Fruit fly (Drosophila melanogaster) whole organism, embryonic: ENCODE results near the gene galectin.

Experiments used
- ATbp ChIP-seq: fragments of 200-800 bp; sonication (Bioruptor generic); optimal IDR thresholded peaks from 2 replicates; lab custom pipeline; 2017; ENCODE audit warnings: missing biosample characterization, mild to moderate bottlenecking, missing genetic modification characterization, missing genetic modification reagents
- Aef1 ChIP-seq: fragments of 200-800 bp; sonication (Bioruptor generic); IDR thresholded peaks from 3 replicates; pipeline ENCODE4 v1.3.6; 2022; ENCODE audit warnings: missing biosample characterization, missing genetic modification characterization
- Atf3 ChIP-seq: fragments of 200-800 bp; sonication (Bioruptor generic); optimal IDR thresholded peaks from 3 replicates; lab custom pipeline; 2016; ENCODE audit warnings: missing biosample characterization, missing genetic modification characterization
- CG10462 ChIP-seq: fragments of 200-800 bp; sonication (Bioruptor generic); optimal IDR thresholded peaks from 2 replicates; lab custom pipeline; 2016; ENCODE audit warnings: missing biosample characterization, missing genetic modification characterization
- CG10654 ChIP-seq: fragments of 200-800 bp; sonication (Bioruptor generic); optimal IDR thresholded peaks from 2 replicates; lab custom pipeline; 2016; ENCODE audit warnings: missing biosample characterization, missing genetic modification characterization
- CG12236 ChIP-seq: fragments of 200-800 bp; sonication (Bioruptor generic); optimal IDR thresholded peaks from 2 replicates; lab custom pipeline; 2016; ENCODE audit warnings: missing biosample characterization, missing genetic modification characterization
- CG13123 ChIP-seq: fragments of 200-800 bp; sonication (Bioruptor generic); optimal IDR thresholded peaks from 2 replicates; lab custom pipeline; 2016; ENCODE audit warnings: missing biosample characterization, missing genetic modification characterization
- CG13287 ChIP-seq: fragments of 200-800 bp; sonication (Bioruptor generic); IDR thresholded peaks from 2 replicates; pipeline ENCODE4 v1.3.6; 2022; ENCODE audit warnings: missing biosample characterization, missing genetic modification characterization; ENCODE audit not compliant: partially characterized antibody
- CG13894 ChIP-seq: fragments of 200-800 bp; sonication (Bioruptor generic); optimal IDR thresholded peaks from 3 replicates; lab custom pipeline; 2018; ENCODE audit warnings: missing biosample characterization, mild to moderate bottlenecking, missing genetic modification characterization, moderate library complexity
- CG14860 ChIP-seq: fragments of 200-800 bp; sonication (Bioruptor generic); IDR thresholded peaks from 3 replicates; pipeline ENCODE4 v1.3.6; 2022; ENCODE audit warnings: missing biosample characterization, missing genetic modification characterization; ENCODE audit not compliant: partially characterized antibody
- CG15696 ChIP-seq: fragments of 200-800 bp; sonication (Bioruptor generic); optimal IDR thresholded peaks from 2 replicates; lab custom pipeline; 2019; ENCODE audit warnings: missing biosample characterization, mild to moderate bottlenecking, missing genetic modification characterization, moderate library complexity
- CG17802 ChIP-seq: fragments of 200-800 bp; sonication (Bioruptor generic); optimal IDR thresholded peaks from 2 replicates; lab custom pipeline; 2018; ENCODE audit warnings: missing biosample characterization, mild to moderate bottlenecking, missing genetic modification characterization, moderate library complexity
- CG1792 ChIP-seq: fragments of 200-800 bp; sonication (Bioruptor generic); optimal IDR thresholded peaks from 2 replicates; lab custom pipeline; 2016; ENCODE audit warnings: missing biosample characterization, missing genetic modification characterization
- CG30020 ChIP-seq: fragments of 200-800 bp; optimal IDR thresholded peaks from 2 replicates; lab custom pipeline; 2019; ENCODE audit warnings: missing biosample characterization, mild to moderate bottlenecking, missing genetic modification characterization, moderate library complexity
- CG3281 ChIP-seq: fragments of 200-800 bp; sonication (Bioruptor generic); optimal IDR thresholded peaks from 3 replicates; lab custom pipeline; 2017; ENCODE audit warnings: missing biosample characterization, mild to moderate bottlenecking, missing genetic modification characterization
- CG43689 ChIP-seq: fragments of 200-800 bp; sonication (Bioruptor generic); IDR thresholded peaks from 2 replicates; pipeline ENCODE4 v1.3.6; 2022; ENCODE audit warnings: missing biosample characterization, missing genetic modification characterization
- CG4707 ChIP-seq: fragments of 200-800 bp; sonication (Bioruptor generic); optimal IDR thresholded peaks from 2 replicates; lab custom pipeline; 2018; ENCODE audit warnings: missing biosample characterization, mild to moderate bottlenecking, missing genetic modification characterization, moderate library complexity
- CG6791 ChIP-seq: fragments of 200-800 bp; sonication (Bioruptor generic); IDR thresholded peaks from 3 replicates; pipeline ENCODE4 v1.3.6; 2022; ENCODE audit warnings: missing biosample characterization, missing genetic modification characterization; ENCODE audit not compliant: partially characterized antibody
- CG7963 ChIP-seq: fragments of 200-800 bp; sonication (Bioruptor generic); IDR thresholded peaks from 3 replicates; pipeline ENCODE4 v1.3.6; 2022; ENCODE audit warnings: missing biosample characterization, missing genetic modification characterization; ENCODE audit not compliant: partially characterized antibody
- CG9437 ChIP-seq: fragments of 200-800 bp; sonication (Bioruptor generic); optimal IDR thresholded peaks from 2 replicates; lab custom pipeline; 2018; ENCODE audit warnings: missing biosample characterization, mild to moderate bottlenecking, missing genetic modification characterization
- CTCF ChIP-seq: fragments of 200-800 bp; sonication (Bioruptor generic); optimal IDR thresholded peaks from 2 replicates; lab custom pipeline; 2017; ENCODE audit warnings: missing biosample characterization, mild to moderate bottlenecking, missing genetic modification characterization, moderate library complexity
- CrebB ChIP-seq: fragments of 200-800 bp; sonication (Bioruptor generic); optimal IDR thresholded peaks from 3 replicates; lab custom pipeline; 2018; ENCODE audit warnings: missing biosample characterization, mild to moderate bottlenecking, missing genetic modification characterization
- Dp ChIP-seq: fragments of 200-800 bp; sonication (Bioruptor generic); optimal IDR thresholded peaks from 2 replicates; lab custom pipeline; 2018; ENCODE audit warnings: missing biosample characterization, mild to moderate bottlenecking, missing genetic modification characterization, moderate library complexity
- HLH4C ChIP-seq: fragments of 200-800 bp; sonication (Bioruptor generic); IDR thresholded peaks from 3 replicates; pipeline ENCODE4 v1.3.6; 2022; ENCODE audit warnings: missing biosample characterization, missing genetic modification characterization; ENCODE audit not compliant: partially characterized antibody
- Hr3 ChIP-seq: fragments of 200-800 bp; sonication (Bioruptor generic); optimal IDR thresholded peaks from 3 replicates; lab custom pipeline; 2016; ENCODE audit warnings: missing biosample characterization, missing genetic modification characterization
- Hr78 ChIP-seq, 2 experiments: fragments of 200-800 bp in 1 of 2; fragments of >200 bp in 1 of 2; sonication (Bioruptor generic) in 1 of 2; optimal IDR thresholded peaks; 2 replicates each; lab custom pipeline; 2017 to 2019; ENCODE audit warnings: missing biosample characterization in 2 of 2, missing genetic modification characterization in 2 of 2, mild to moderate bottlenecking in 1 of 2, moderate library complexity in 1 of 2
- NFAT ChIP-seq: fragments of 200-800 bp; sonication (Bioruptor generic); IDR thresholded peaks from 2 replicates; pipeline ENCODE4 v1.3.6; 2022; ENCODE audit warnings: missing biosample characterization, missing genetic modification characterization
- Nf-YC ChIP-seq: fragments of 200-800 bp; optimal IDR thresholded peaks from 3 replicates; lab custom pipeline; 2019; ENCODE audit warnings: missing biosample characterization, mild to moderate bottlenecking, missing genetic modification characterization, moderate library complexity
- Tbp ChIP-seq: fragments of >200 bp; optimal IDR thresholded peaks from 2 replicates; lab custom pipeline; 2018; ENCODE audit warnings: missing biosample characterization, missing genetic modification characterization
- ac ChIP-seq: fragments of 200-800 bp; sonication (Bioruptor generic); optimal IDR thresholded peaks from 3 replicates; lab custom pipeline; 2017; ENCODE audit warnings: missing biosample characterization, mild to moderate bottlenecking, missing genetic modification characterization
- amos ChIP-seq: fragments of 200-800 bp; sonication (Bioruptor generic); IDR thresholded peaks from 2 replicates; pipeline ENCODE4 v1.3.6; 2022; ENCODE audit warnings: missing biosample characterization, missing genetic modification characterization; ENCODE audit not compliant: partially characterized antibody
- bowl ChIP-seq: fragments of 200-800 bp; sonication (Bioruptor generic); IDR thresholded peaks from 2 replicates; pipeline ENCODE4 v1.3.6; 2022; ENCODE audit warnings: missing biosample characterization, missing genetic modification characterization
- chm ChIP-seq: fragments of 200-800 bp; sonication (Bioruptor generic); IDR thresholded peaks from 2 replicates; pipeline ENCODE4 v1.3.6; 2022; ENCODE audit warnings: missing biosample characterization, missing genetic modification characterization
- croc ChIP-seq: fragments of 200-800 bp; sonication (Bioruptor generic); conservative IDR thresholded peaks from 3 replicates; pipeline ENCODE4 v1.3.6; 2022; ENCODE audit warnings: missing biosample characterization, missing genetic modification characterization
- dm ChIP-seq: fragments of 200-800 bp; sonication (Bioruptor generic); optimal IDR thresholded peaks from 3 replicates; lab custom pipeline; 2016; ENCODE audit warnings: missing biosample characterization, missing genetic modification characterization
- ems ChIP-seq: fragments of 200-800 bp; sonication (Bioruptor generic); optimal IDR thresholded peaks from 3 replicates; lab custom pipeline; 2016; ENCODE audit warnings: missing biosample characterization, missing genetic modification characterization
- exex ChIP-seq: fragments of 200-800 bp; sonication (Bioruptor generic); optimal IDR thresholded peaks from 4 replicates; lab custom pipeline; 2018; ENCODE audit warnings: missing biosample characterization, mild to moderate bottlenecking, missing genetic modification characterization, moderate library complexity
- eyg ChIP-seq: fragments of 200-800 bp; sonication (Bioruptor generic); optimal IDR thresholded peaks from 3 replicates; lab custom pipeline; 2016; ENCODE audit warnings: missing biosample characterization, missing genetic modification characterization
- gcm2 ChIP-seq: fragments of 200-800 bp; sonication (Bioruptor generic); optimal IDR thresholded peaks from 2 replicates; lab custom pipeline; 2016; ENCODE audit warnings: missing biosample characterization, missing genetic modification characterization
- gro ChIP-seq: fragments of 200-800 bp; sonication (Bioruptor generic); optimal IDR thresholded peaks from 2 replicates; lab custom pipeline; 2016; ENCODE audit warnings: missing biosample characterization, missing genetic modification characterization
- lola ChIP-seq, 3 experiments: fragments of >200 bp in 2 of 3; fragments of 200-800 bp in 1 of 3; sonication (Bioruptor generic) in 1 of 3; optimal IDR thresholded peaks; 2 replicates each; lab custom pipeline; 2017 to 2019; ENCODE audit warnings: missing biosample characterization in 3 of 3, missing genetic modification characterization in 3 of 3, mild to moderate bottlenecking in 1 of 3, moderate library complexity in 1 of 3
- oc ChIP-seq: fragments of 200-800 bp; sonication (Bioruptor generic); optimal IDR thresholded peaks from 2 replicates; lab custom pipeline; 2018; ENCODE audit warnings: missing biosample characterization, mild to moderate bottlenecking, missing genetic modification characterization, moderate library complexity
- p53 ChIP-seq: fragments of 200-800 bp; sonication (Bioruptor generic); optimal IDR thresholded peaks from 2 replicates; lab custom pipeline; 2016; ENCODE audit warnings: missing biosample characterization, missing genetic modification characterization
- pho ChIP-seq: fragments of 200-800 bp; sonication (Bioruptor generic); optimal IDR thresholded peaks from 2 replicates; lab custom pipeline; 2016; ENCODE audit warnings: missing biosample characterization, missing genetic modification characterization
- salm ChIP-seq: fragments of 200-800 bp; sonication (Bioruptor generic); optimal IDR thresholded peaks from 2 replicates; lab custom pipeline; 2018; ENCODE audit warnings: missing biosample characterization, mild to moderate bottlenecking, missing genetic modification characterization
- sisA ChIP-seq: fragments of 200-800 bp; sonication (Bioruptor generic); IDR thresholded peaks from 2 replicates; pipeline ENCODE4 v1.3.6; 2022; ENCODE audit warnings: missing biosample characterization, missing genetic modification characterization
- sug ChIP-seq: fragments of 200-800 bp; optimal IDR thresholded peaks from 2 replicates; lab custom pipeline; 2019; ENCODE audit warnings: missing biosample characterization, mild to moderate bottlenecking, missing genetic modification characterization, moderate library complexity
- trh ChIP-seq: fragments of 200-800 bp; sonication (Bioruptor generic); optimal IDR thresholded peaks from 2 replicates; lab custom pipeline; 2016; ENCODE audit warnings: missing biosample characterization, missing genetic modification characterization
- wek ChIP-seq: fragments of 200-800 bp; sonication (Bioruptor generic); optimal IDR thresholded peaks from 3 replicates; lab custom pipeline; 2018; ENCODE audit warnings: missing biosample characterization, mild to moderate bottlenecking, missing genetic modification characterization, moderate library complexity
- zfh1 ChIP-seq: fragments of 200-800 bp; sonication (Bioruptor generic); IDR thresholded peaks from 3 replicates; pipeline ENCODE4 v1.3.6; 2022; ENCODE audit warnings: missing biosample characterization, missing genetic modification characterization

The galectin gene

dm6 chr2L:102161-102761 is 30.7 kb downstream of the galectin start, which contains the start of gene Creld (continued):
- TF ChIP-seq CG17802 (tag; lab: Kevin White, UChicago) (no peak), Dp (GFP tag; lab: Kevin White, UChicago) (peak; percentile 59), eyg (GFP tag; lab: Kevin White, UChicago) (no peak), Aef1 (GFP tag; lab: Robert Waterston, UW) (no peak), zfh1 (GFP tag; lab: Robert Waterston, UW) (0 out of 3 replicates have a peak, but pooled peaks have one; percentile 22), croc (no peak), CG3281 (GFP tag; lab: Kevin White, UChicago) (no peak), CTCF (GFP tag; lab: Kevin White, UChicago) (peak; percentile 40), sisA (GFP tag; lab: Robert Waterston, UW) (no peak), wek (GFP tag; lab: Kevin White, UChicago) (no peak), CG13123 (GFP tag; lab: Kevin White, UChicago) (no peak), chm (GFP tag; lab: Robert Waterston, UW) (no peak), p53 (GFP tag; lab: Kevin White, UChicago) (no peak), ems (GFP tag; lab: Kevin White, UChicago) (peak; percentile 0), amos (GFP tag; lab: Robert Waterston, UW) (peak; percentile 100), exex (tag; lab: Kevin White, UChicago) (no peak), Nf-YC (no peak), HLH4C (peak; percentile 100), trh (no peak), CG43689 (GFP tag; lab: Robert Waterston, UW) (no peak), CG30020 (tag; lab: Kevin White, UChicago) (peak; percentile 22), CG13894 (tag; lab: Kevin White, UChicago) (no peak), CG13287 (GFP tag; lab: Robert Waterston, UW) (peak; percentile 100), CG1792 (GFP tag; lab: Kevin White, UChicago) (peak; percentile 10), Tbp (GFP tag; lab: Kevin White, UChicago) (no peak), ATbp (GFP tag; lab: Kevin White, UChicago) (no peak), CG4707 (GFP tag; lab: Kevin White, UChicago) (no peak), bowl (GFP tag; lab: Robert Waterston, UW) (no peak), ac (GFP tag; lab: Kevin White, UChicago) (no peak), sug (tag; lab: Kevin White, UChicago) (no peak), CrebB (no peak), gro (GFP tag; lab: Kevin White, UChicago) (peak; percentile 75), NFAT (no peak), CG15696 (tag; lab: Kevin White, UChicago) (no peak), CG14860 (peak; percentile 100), salm (tag; lab: Kevin White, UChicago) (no peak), CG9437 (GFP tag; lab: Kevin White, UChicago) (peak; percentile 89), oc (tag; lab: Kevin White, UChicago) (no peak), CG10654 (GFP tag; lab: Kevin White, UChicago) (no peak), pho (no peak), Atf3 (GFP tag; lab: Kevin White, UChicago) (no peak), Hr78 (GFP tag; optimal IDR thresholded peaks at IDR 0.05; lab: Kevin White, UChicago) (peak in 1 of 2 experiments; percentile 98), gcm2 (GFP tag; lab: Kevin White, UChicago) (no peak), CG7963 (GFP tag; lab: Robert Waterston, UW) (peak; percentile 99), Hr3 (GFP tag; lab: Kevin White, UChicago) (no peak), dm (peak; percentile 20), CG12236 (no peak), CG10462 (no peak), lola (GFP tag; optimal IDR thresholded peaks at IDR 0.05; lab: Kevin White, UChicago) (no peak), CG6791 (GFP tag; lab: Robert Waterston, UW) (peak; percentile 100)
